Fruit fly (Drosophila melanogaster): ENCODE measurements around the gene Nrx-1.

Nrx-1 gene

dm6 chr3R:22468829-22469487 is 646 bp downstream of the Nrx-1 start (continued):
- TF ChIP-seq CG10565 (GFP tag; optimal IDR thresholded peaks at IDR 0.05) (peak; percentile 51), gem (tag; optimal IDR thresholded peaks at IDR 0.05) (peak; percentile 90), GATAe (GFP tag; conservative IDR thresholded peaks at IDR 0.05) (peak; percentile 63; the same call in 1 of the 2 replicates), croc (GFP tag; conservative IDR thresholded peaks at IDR 0.05) (peak; percentile 66), CG16863 (GFP tag; optimal IDR thresholded peaks at IDR 0.05) (peak; percentile 82), CG17802 (tag; optimal IDR thresholded peaks at IDR 0.05) (peak; percentile 41), CG30020 (tag; optimal IDR thresholded peaks at IDR 0.05) (no peak), CG3995 (GFP tag; optimal IDR thresholded peaks at IDR 0.05) (peak; percentile 23), so (GFP tag; IDR thresholded peaks at IDR 0.05) (peak; percentile 89), hbn (GFP tag; IDR thresholded peaks at IDR 0.05; ENCODE audit: partially characterized antibody) (no peak), CG9215 (GFP tag; IDR thresholded peaks at IDR 0.05) (peak; percentile 85), CG7987 (GFP tag; optimal IDR thresholded peaks at IDR 0.05) (peak; percentile 79), ci (GFP tag; IDR thresholded peaks at IDR 0.05) (peak; percentile 87), zfh1 (GFP tag; IDR thresholded peaks at IDR 0.05) (peak; percentile 71), luna (GFP tag; optimal IDR thresholded peaks at IDR 0.05) (peak; percentile 70), Ravus (GFP tag; IDR thresholded peaks at IDR 0.05) (peak; percentile 62), CG1233 (GFP tag; optimal IDR thresholded peaks at IDR 0.05) (peak; percentile 82), cg (GFP tag; optimal IDR thresholded peaks at IDR 0.05) (peak; percentile 73), zen2 (GFP tag; IDR thresholded peaks at IDR 0.05; ENCODE audit: partially characterized antibody) (no peak)

DNA sequence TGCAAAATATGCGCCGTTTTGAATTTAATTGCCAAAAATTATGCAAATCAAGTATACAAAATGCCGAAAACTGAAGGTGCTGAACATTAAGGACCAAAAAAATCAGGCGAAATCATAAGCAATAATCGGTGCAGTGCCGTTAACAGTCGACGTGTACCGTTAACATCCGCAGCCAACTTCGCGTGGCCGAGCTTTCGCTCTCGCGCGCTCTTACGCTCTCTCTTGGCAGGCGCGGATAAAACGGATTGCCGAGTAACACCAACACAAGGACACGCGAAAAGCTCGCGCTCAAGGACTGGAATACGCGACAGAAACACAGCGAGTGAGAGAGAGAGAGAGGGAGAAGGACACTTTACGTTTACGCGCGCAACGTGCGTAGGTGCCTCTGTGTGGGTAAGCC is 1.8 kb downstream of the Nrx-1 start:
- TF ChIP-seq CG6765 (GFP tag; optimal IDR thresholded peaks at IDR 0.05) (peak; percentile 18), vvl (GFP tag; IDR thresholded peaks at IDR 0.05) (no peak), Med (GFP tag) (peak; percentile 26), CG17802 (tag; optimal IDR thresholded peaks at IDR 0.05) (no peak), CG1602 (GFP tag; optimal IDR thresholded peaks at IDR 0.05) (no peak), Dref (GFP tag; IDR thresholded peaks at IDR 0.05) (0 out of 2 replicates have a peak, but pooled peaks have one; percentile 16), Lpt (GFP tag; optimal IDR thresholded peaks at IDR 0.05) (no peak), CG12769 (tag; optimal IDR thresholded peaks at IDR 0.05) (no peak), CG9215 (GFP tag; IDR thresholded peaks at IDR 0.05) (no peak), Trl (optimal IDR thresholded peaks at IDR 0.05) (peak; percentile 39 to 56), Trl (GFP tag; optimal IDR thresholded peaks at IDR 0.05) (no peak), Rx (GFP tag; IDR thresholded peaks at IDR 0.05) (no peak), CG3065 (GFP tag; optimal IDR thresholded peaks at IDR 0.05) (no peak), dysf (GFP tag; IDR thresholded peaks at IDR 0.05) (no peak), ewg (GFP tag; optimal IDR thresholded peaks at IDR 0.05) (peak; percentile 89), Chrac-16 (GFP tag; optimal IDR thresholded peaks at IDR 0.05) (no peak), Ets97D (GFP tag; optimal IDR thresholded peaks at IDR 0.05) (peak; percentile 19), ci (GFP tag; IDR thresholded peaks at IDR 0.05) (peak; percentile 18; the same call in 1 of the 3 replicates), CG12659 (GFP tag; optimal IDR thresholded peaks at IDR 0.05) (peak; percentile 3), cg (GFP tag; optimal IDR thresholded peaks at IDR 0.05) (peak; percentile 48), Atf3 (GFP tag; optimal IDR thresholded peaks at IDR 0.05) (no peak), CG10147 (GFP tag; optimal IDR thresholded peaks at IDR 0.05) (no peak), CG17829 (tag; optimal IDR thresholded peaks at IDR 0.05) (no peak), Ptx1 (GFP tag; IDR thresholded peaks at IDR 0.05) (no peak), Opbp (GFP tag; IDR thresholded peaks at IDR 0.05; ENCODE audit: partially characterized antibody) (peak; percentile 66), ranshi (GFP tag; IDR thresholded peaks at IDR 0.05) (no peak), D19A (tag; optimal IDR thresholded peaks at IDR 0.05) (no peak), slp2 (GFP tag; optimal IDR thresholded peaks at IDR 0.05) (no peak), Oaz (GFP tag; IDR thresholded peaks at IDR 0.05) (0 out of 2 replicates have a peak, but pooled peaks have one; percentile 9), exex (tag; optimal IDR thresholded peaks at IDR 0.05) (no peak), kni (GFP tag; optimal IDR thresholded peaks at IDR 0.05) (no peak), Meics (GFP tag; optimal IDR thresholded peaks at IDR 0.05) (no peak), CG1832 (GFP tag; optimal IDR thresholded peaks at IDR 0.05) (peak; percentile 35)

All from whole organism, embryonic.